Worm (Caenorhabditis elegans): ENCODE measurements around the gene ttr-53.

DNA sequence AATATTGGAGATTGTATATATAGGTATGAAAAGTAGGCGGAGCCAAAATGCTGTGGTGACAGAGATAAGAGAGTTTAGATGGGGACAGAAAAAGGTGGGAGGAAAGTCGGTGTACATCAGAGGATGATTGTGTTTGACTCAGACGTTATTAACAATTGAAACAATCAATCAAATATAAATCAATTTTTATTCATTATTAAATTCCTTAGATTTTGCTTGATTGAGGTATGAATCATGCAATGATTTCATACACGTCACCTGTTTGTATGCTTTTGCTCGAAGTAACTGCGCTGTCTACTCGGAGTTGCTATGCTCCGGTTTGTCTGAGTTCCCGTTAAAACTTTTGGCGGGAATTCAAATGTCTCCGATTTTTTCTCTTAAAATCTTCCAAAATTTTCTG lies 42.7 kb upstream of the ttr-53 start, which contains the start of gene C04G2.10:
- no peak for TF ChIP-seq ama-1 (optimal IDR thresholded peaks at IDR 0.05)
- TF ChIP-seq tbx-11 (GFP tag; IDR thresholded peaks at IDR 0.05), result no peak
- no peak for TF ChIP-seq hnd-1 (tag; optimal IDR thresholded peaks at IDR 0.05)
- TF ChIP-seq pes-1 (GFP tag; IDR thresholded peaks at IDR 0.05), result no peak
- TF ChIP-seq B0310.2 (tag; optimal IDR thresholded peaks at IDR 0.05), result no peak
